Fruit fly (Drosophila melanogaster) whole organism, embryonic: ENCODE results near the gene Charon.
A peak's percentile ranks its signal among the peaks of the same experiment; 100 is the strongest.

ENCODE experiments used
- Abd-B ChIP-seq: fragments of 200-800 bp; sonication (Bioruptor generic); optimal IDR thresholded peaks from 2 replicates; lab custom pipeline; 2018; ENCODE audit warnings: missing biosample characterization, mild to moderate bottlenecking, missing genetic modification characterization, moderate library complexity
- Atf-2 ChIP-seq: fragments of 200-800 bp; sonication (Bioruptor generic); optimal IDR thresholded peaks from 2 replicates; lab custom pipeline; 2016; ENCODE audit warnings: missing biosample characterization, missing genetic modification characterization
- BtbVII ChIP-seq: fragments of 200-800 bp; sonication (Bioruptor generic); optimal IDR thresholded peaks from 3 replicates; lab custom pipeline; 2017; ENCODE audit warnings: missing biosample characterization, mild to moderate bottlenecking, missing genetic modification characterization
- CG11085 ChIP-seq: fragments of 200-800 bp; sonication (Bioruptor generic); IDR thresholded peaks from 2 replicates; pipeline ENCODE4 v1.3.6; 2022; ENCODE audit warnings: missing biosample characterization, missing genetic modification characterization
- CG11093 ChIP-seq: fragments of 200-800 bp; sonication (Bioruptor generic); IDR thresholded peaks from 3 replicates; pipeline ENCODE4 v1.3.6; 2022; ENCODE audit warnings: missing biosample characterization, missing genetic modification characterization
- CG15269 ChIP-seq: fragments of 200-800 bp; sonication (Bioruptor generic); optimal IDR thresholded peaks from 2 replicates; lab custom pipeline; 2018; ENCODE audit warnings: missing biosample characterization, mild to moderate bottlenecking, missing genetic modification characterization, moderate library complexity
- CG17385 ChIP-seq: fragments of 200-800 bp; sonication (Bioruptor generic); optimal IDR thresholded peaks from 3 replicates; lab custom pipeline; 2018; ENCODE audit warnings: missing biosample characterization, mild to moderate bottlenecking, missing genetic modification characterization
- CG1792 ChIP-seq: fragments of 200-800 bp; sonication (Bioruptor generic); optimal IDR thresholded peaks from 2 replicates; lab custom pipeline; 2016; ENCODE audit warnings: missing biosample characterization, missing genetic modification characterization
- CG18599 ChIP-seq: fragments of 200-800 bp; sonication (Bioruptor generic); optimal IDR thresholded peaks from 3 replicates; lab custom pipeline; 2017; ENCODE audit warnings: missing biosample characterization, missing genetic modification characterization, mild to moderate bottlenecking, moderate library complexity, missing genetic modification reagents
- CG18764 ChIP-seq: fragments of 200-800 bp; sonication (Bioruptor generic); optimal IDR thresholded peaks from 3 replicates; lab custom pipeline; 2016; ENCODE audit warnings: missing biosample characterization, missing genetic modification characterization
- CG2678 ChIP-seq: fragments of 200-800 bp; sonication (Bioruptor generic); optimal IDR thresholded peaks from 3 replicates; lab custom pipeline; 2019; ENCODE audit warnings: missing biosample characterization, mild to moderate bottlenecking, missing genetic modification characterization, moderate library complexity
- CG31224 ChIP-seq: fragments of 200-800 bp; sonication (Bioruptor generic); IDR thresholded peaks from 2 replicates; pipeline ENCODE4 v1.3.6; 2022; ENCODE audit warnings: missing biosample characterization, missing genetic modification characterization
- CG34376 ChIP-seq: fragments of 200-800 bp; sonication (Bioruptor generic); optimal IDR thresholded peaks from 2 replicates; lab custom pipeline; 2018; ENCODE audit warnings: missing biosample characterization, mild to moderate bottlenecking, missing genetic modification characterization
- CG8281 ChIP-seq: fragments of 200-800 bp; sonication (Bioruptor generic); optimal IDR thresholded peaks from 2 replicates; lab custom pipeline; 2018; ENCODE audit warnings: missing biosample characterization, mild to moderate bottlenecking, missing genetic modification characterization, moderate library complexity
- CG9876 ChIP-seq: fragments of 200-800 bp; sonication (Bioruptor generic); optimal IDR thresholded peaks from 2 replicates; lab custom pipeline; 2016; ENCODE audit warnings: missing biosample characterization, missing genetic modification characterization
- GATAe ChIP-seq: fragments of 200-800 bp; sonication (Bioruptor generic); conservative IDR thresholded peaks from 2 replicates; pipeline ENCODE4 v1.3.6; 2022; ENCODE audit warnings: missing biosample characterization, missing genetic modification characterization
- H2.0 ChIP-seq: fragments of 200-800 bp; sonication (Bioruptor generic); IDR thresholded peaks from 2 replicates; pipeline ENCODE4 v1.3.6; 2022; ENCODE audit warnings: missing biosample characterization, missing genetic modification characterization
- Hey ChIP-seq: fragments of 200-800 bp; sonication (Bioruptor generic); optimal IDR thresholded peaks from 3 replicates; lab custom pipeline; 2018; ENCODE audit warnings: missing biosample characterization, mild to moderate bottlenecking, missing genetic modification characterization
- Pdp1 ChIP-seq, 2 experiments: fragments of 200-800 bp; sonication (Bioruptor generic); optimal IDR thresholded peaks; 3 replicates each; lab custom pipeline; 2016; ENCODE audit warnings: missing biosample characterization in 2 of 2, missing genetic modification characterization in 2 of 2, mild to moderate bottlenecking in 1 of 2, moderate library complexity in 1 of 2
- ato ChIP-seq: fragments of 200-800 bp; sonication (Bioruptor generic); IDR thresholded peaks from 2 replicates; pipeline ENCODE4 v1.3.6; 2022; ENCODE audit warnings: missing biosample characterization, missing genetic modification characterization; ENCODE audit not compliant: partially characterized antibody
- bab2 ChIP-seq: fragments of 200-800 bp; sonication (Bioruptor generic); optimal IDR thresholded peaks from 2 replicates; lab custom pipeline; 2016; ENCODE audit warnings: missing biosample characterization, missing genetic modification characterization
- cg ChIP-seq: fragments of 200-800 bp; sonication (Bioruptor generic); optimal IDR thresholded peaks from 3 replicates; lab custom pipeline; 2019; ENCODE audit warnings: missing biosample characterization, mild to moderate bottlenecking, missing genetic modification characterization, moderate library complexity
- dati ChIP-seq: fragments of 200-800 bp; sonication (Bioruptor generic); IDR thresholded peaks from 2 replicates; pipeline ENCODE4 v1.3.6; 2022; ENCODE audit warnings: missing biosample characterization, missing genetic modification characterization
- dmrt99B ChIP-seq: fragments of 200-800 bp; sonication (Bioruptor generic); optimal IDR thresholded peaks from 2 replicates; lab custom pipeline; 2018; ENCODE audit warnings: missing biosample characterization, mild to moderate bottlenecking, missing genetic modification characterization, moderate library complexity
- exex ChIP-seq: fragments of 200-800 bp; sonication (Bioruptor generic); optimal IDR thresholded peaks from 4 replicates; lab custom pipeline; 2018; ENCODE audit warnings: missing biosample characterization, mild to moderate bottlenecking, missing genetic modification characterization, moderate library complexity
- eyg ChIP-seq: fragments of 200-800 bp; sonication (Bioruptor generic); optimal IDR thresholded peaks from 3 replicates; lab custom pipeline; 2016; ENCODE audit warnings: missing biosample characterization, missing genetic modification characterization
- grn ChIP-seq: fragments of 200-800 bp; sonication (Bioruptor generic); optimal IDR thresholded peaks from 3 replicates; lab custom pipeline; 2017; ENCODE audit warnings: missing biosample characterization, missing genetic modification characterization
- hkb ChIP-seq, 2 experiments: fragments of 200-800 bp in 1 of 2; fragments of >200 bp in 1 of 2; sonication (Bioruptor generic) in 1 of 2; IDR thresholded peaks in 1 of 2; optimal IDR thresholded peaks in 1 of 2; 2 replicates each; pipeline versions ENCODE4 v1.3.6 to Lab custom; 2017 to 2022; ENCODE audit warnings: missing biosample characterization in 1 of 2, missing genetic modification characterization in 1 of 2
- hth ChIP-seq: fragments of >200 bp; optimal IDR thresholded peaks from 2 replicates; lab custom pipeline; 2017; ENCODE audit warnings: inconsistent platforms
- lab ChIP-seq: fragments of 200-800 bp; sonication (Bioruptor generic); optimal IDR thresholded peaks from 3 replicates; lab custom pipeline; 2017; ENCODE audit warnings: missing biosample characterization, missing genetic modification characterization, mild to moderate bottlenecking, moderate library complexity, missing genetic modification reagents
- mirr ChIP-seq: fragments of 200-800 bp; sonication (Bioruptor generic); optimal IDR thresholded peaks from 3 replicates; lab custom pipeline; 2018; ENCODE audit warnings: missing biosample characterization, mild to moderate bottlenecking, missing genetic modification characterization
- nerfin-1 ChIP-seq: fragments of 200-800 bp; sonication (Bioruptor generic); optimal IDR thresholded peaks from 3 replicates; lab custom pipeline; 2019; ENCODE audit warnings: missing biosample characterization, mild to moderate bottlenecking, missing genetic modification characterization, moderate library complexity
- repo ChIP-seq: fragments of 200-800 bp; sonication (Bioruptor generic); optimal IDR thresholded peaks from 2 replicates; lab custom pipeline; 2016; ENCODE audit warnings: missing biosample characterization, missing genetic modification characterization
- rib ChIP-seq: fragments of 200-800 bp; sonication (Bioruptor generic); IDR thresholded peaks from 2 replicates; pipeline ENCODE4 v1.3.6; 2022; ENCODE audit warnings: missing biosample characterization, missing genetic modification characterization
- salm ChIP-seq: fragments of 200-800 bp; sonication (Bioruptor generic); optimal IDR thresholded peaks from 2 replicates; lab custom pipeline; 2018; ENCODE audit warnings: missing biosample characterization, mild to moderate bottlenecking, missing genetic modification characterization
- sd ChIP-seq: fragments of 200-800 bp; sonication (Bioruptor generic); optimal IDR thresholded peaks from 3 replicates; lab custom pipeline; 2018; ENCODE audit warnings: missing biosample characterization, mild to moderate bottlenecking, missing genetic modification characterization, moderate library complexity
- sens-2 ChIP-seq: fragments of 200-800 bp; sonication (Bioruptor generic); IDR thresholded peaks from 2 replicates; pipeline ENCODE4 v1.3.6; 2022; ENCODE audit warnings: missing biosample characterization, missing genetic modification characterization
- sug ChIP-seq: fragments of 200-800 bp; optimal IDR thresholded peaks from 2 replicates; lab custom pipeline; 2019; ENCODE audit warnings: missing biosample characterization, mild to moderate bottlenecking, missing genetic modification characterization, moderate library complexity
- tap ChIP-seq: fragments of 200-800 bp; optimal IDR thresholded peaks from 3 replicates; lab custom pipeline; 2019; ENCODE audit warnings: missing biosample characterization, mild to moderate bottlenecking, missing genetic modification characterization, moderate library complexity
- wek ChIP-seq: fragments of 200-800 bp; sonication (Bioruptor generic); optimal IDR thresholded peaks from 3 replicates; lab custom pipeline; 2018; ENCODE audit warnings: missing biosample characterization, mild to moderate bottlenecking, missing genetic modification characterization, moderate library complexity

The Charon gene

DNA sequence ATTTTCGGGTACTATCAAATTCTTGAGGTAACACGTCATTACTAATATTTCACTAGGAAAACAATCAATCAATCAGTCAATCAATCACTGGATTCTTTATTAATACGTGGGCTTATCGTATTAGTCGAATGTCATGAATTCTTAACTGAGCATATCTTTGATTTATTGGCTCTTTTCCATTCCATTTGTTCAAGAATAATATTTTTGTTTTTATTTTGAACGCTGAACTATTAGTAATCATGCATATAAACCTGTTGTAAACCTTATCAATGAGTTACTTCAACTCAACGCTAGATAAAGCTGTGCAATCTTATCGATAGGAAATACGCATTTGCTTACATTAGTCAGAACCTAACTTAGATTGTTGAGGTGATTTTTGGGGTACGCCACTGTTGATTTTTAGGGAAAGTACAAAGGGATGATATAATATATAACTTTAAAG lies 28.8 kb upstream of the Charon start:
- TF ChIP-seq CG18764 (GFP tag; lab: Kevin White, UChicago) (no peak), wek (no peak), ato (GFP tag; lab: Robert Waterston, UW) (no peak), CG8281 (peak; percentile 91), nerfin-1 (tag; lab: Kevin White, UChicago) (no peak), CG18599 (GFP tag; lab: Kevin White, UChicago) (no peak), hkb (optimal IDR thresholded peaks at IDR 0.05; lab: Kevin White, UChicago) (no peak), hkb (GFP tag; IDR thresholded peaks at IDR 0.05; lab: Robert Waterston, UW) (no peak), cg (GFP tag; lab: Kevin White, UChicago) (no peak), BtbVII (peak; percentile 67), CG15269 (tag; lab: Kevin White, UChicago) (peak; percentile 21), CG31224 (GFP tag; lab: Robert Waterston, UW) (no peak), hth (lab: Kevin White, UChicago) (no peak), CG9876 (GFP tag; lab: Kevin White, UChicago) (no peak), exex (peak; percentile 97), tap (no peak), salm (tag; lab: Kevin White, UChicago) (peak; percentile 81), Atf-2 (GFP tag; lab: Kevin White, UChicago) (no peak), Hey (no peak), bab2 (GFP tag; lab: Kevin White, UChicago) (no peak), sug (tag; lab: Kevin White, UChicago) (peak; percentile 26), CG1792 (GFP tag; lab: Kevin White, UChicago) (no peak), H2.0 (no peak), dmrt99B (tag; lab: Kevin White, UChicago) (no peak), rib (GFP tag; lab: Robert Waterston, UW) (no peak), eyg (GFP tag; lab: Kevin White, UChicago) (no peak), CG2678 (tag; lab: Kevin White, UChicago) (peak; percentile 14), mirr (GFP tag; lab: Kevin White, UChicago) (peak; percentile 60), CG11085 (GFP tag; lab: Robert Waterston, UW) (no peak), CG11093 (GFP tag; lab: Robert Waterston, UW) (no peak), Pdp1 (GFP tag; optimal IDR thresholded peaks at IDR 0.05; lab: Kevin White, UChicago) (peak in 1 of 2 experiments; percentile 1), GATAe (GFP tag; lab: Robert Waterston, UW) (0 out of 2 replicates have a peak, but pooled peaks have one; percentile 55), Abd-B (GFP tag; lab: Kevin White, UChicago) (no peak), grn (peak; percentile 79), lab (GFP tag; lab: Kevin White, UChicago) (peak; percentile 79), repo (no peak), dati (GFP tag; lab: Robert Waterston, UW) (no peak), sens-2 (GFP tag; lab: Robert Waterston, UW) (0 out of 2 replicates have a peak, but pooled peaks have one; percentile 24), sd (tag; lab: Kevin White, UChicago) (peak; percentile 93), CG17385 (no peak), CG34376 (GFP tag; lab: Kevin White, UChicago) (peak; percentile 58)
